Fruit fly (Drosophila melanogaster): ENCODE results near the gene kuz.
A peak's percentile ranks its signal among the peaks of the same experiment; 100 is the strongest.

Gene kuz

dm6 chr2L:13547738-13548726 is 1.9 kb upstream of the kuz start:
- no peak for TF ChIP-seq usp (GFP tag; optimal IDR thresholded peaks at IDR 0.05)
- no peak for TF ChIP-seq psq (optimal IDR thresholded peaks at IDR 0.05)
- no peak for TF ChIP-seq Dll (optimal IDR thresholded peaks at IDR 0.05)
- no peak for TF ChIP-seq pan (optimal IDR thresholded peaks at IDR 0.05)
- no peak for TF ChIP-seq CG8478 (optimal IDR thresholded peaks at IDR 0.05)
- no peak for TF ChIP-seq EcR (GFP tag; optimal IDR thresholded peaks at IDR 0.05)

- TF ChIP-seq psq (optimal IDR thresholded peaks at IDR 0.05): no peak
- no peak for TF ChIP-seq CG8478 (optimal IDR thresholded peaks at IDR 0.05)
- no peak for TF ChIP-seq EcR (GFP tag; optimal IDR thresholded peaks at IDR 0.05)
- TF ChIP-seq usp (GFP tag; optimal IDR thresholded peaks at IDR 0.05): no peak
- no peak for TF ChIP-seq pan (optimal IDR thresholded peaks at IDR 0.05)
- no peak for TF ChIP-seq Dll (optimal IDR thresholded peaks at IDR 0.05)
Observed at dm6 chr2L:13548786-13549780, 856 bp upstream of the kuz start, which contains the start of gene B4. Gene B4, minus strand, starts transcription at chr2L:13549328.

DNA sequence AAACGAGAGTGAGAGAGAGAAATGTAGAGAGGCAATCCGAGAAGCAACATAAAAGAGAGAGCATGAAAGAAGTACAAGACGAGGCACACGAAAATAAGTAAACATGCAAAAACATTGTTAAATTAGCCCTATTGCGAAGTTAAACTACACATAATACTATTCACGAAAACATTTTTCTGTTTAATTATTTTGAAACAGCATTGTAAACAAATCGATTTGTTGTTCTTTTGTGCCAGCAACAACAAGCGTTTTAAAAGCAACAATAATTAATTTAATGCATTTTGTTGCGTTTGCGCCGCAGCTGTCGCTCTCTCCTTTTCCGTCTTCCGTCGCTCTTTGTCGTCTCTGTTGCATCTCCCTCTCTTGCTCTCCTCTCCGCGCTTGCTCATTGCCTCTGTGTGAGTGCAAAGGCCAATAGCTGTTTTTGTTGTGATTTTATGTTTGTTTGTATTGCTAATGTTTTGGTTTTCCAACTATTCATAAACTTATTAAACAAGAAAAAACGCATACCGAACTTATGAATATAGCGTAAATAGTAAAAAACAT is 622 bp downstream of the kuz start:
- TF ChIP-seq EcR (GFP tag; optimal IDR thresholded peaks at IDR 0.05): no peak
- TF ChIP-seq Dll (optimal IDR thresholded peaks at IDR 0.05): no peak
- TF ChIP-seq usp (GFP tag; optimal IDR thresholded peaks at IDR 0.05): no peak
- no peak for TF ChIP-seq CG8478 (optimal IDR thresholded peaks at IDR 0.05)
- TF ChIP-seq psq (optimal IDR thresholded peaks at IDR 0.05): no peak
- no peak for TF ChIP-seq pan (optimal IDR thresholded peaks at IDR 0.05)

- no peak for TF ChIP-seq pan (optimal IDR thresholded peaks at IDR 0.05)
- TF ChIP-seq usp (GFP tag; optimal IDR thresholded peaks at IDR 0.05): no peak
- TF ChIP-seq CG8478 (optimal IDR thresholded peaks at IDR 0.05): no peak
- no peak for TF ChIP-seq EcR (GFP tag; optimal IDR thresholded peaks at IDR 0.05)
- no peak for TF ChIP-seq psq (optimal IDR thresholded peaks at IDR 0.05)
- TF ChIP-seq Dll (optimal IDR thresholded peaks at IDR 0.05): no peak
Observed at dm6 chr2L:13552686-13553085, 2.7 kb downstream of the kuz start.

DNA sequence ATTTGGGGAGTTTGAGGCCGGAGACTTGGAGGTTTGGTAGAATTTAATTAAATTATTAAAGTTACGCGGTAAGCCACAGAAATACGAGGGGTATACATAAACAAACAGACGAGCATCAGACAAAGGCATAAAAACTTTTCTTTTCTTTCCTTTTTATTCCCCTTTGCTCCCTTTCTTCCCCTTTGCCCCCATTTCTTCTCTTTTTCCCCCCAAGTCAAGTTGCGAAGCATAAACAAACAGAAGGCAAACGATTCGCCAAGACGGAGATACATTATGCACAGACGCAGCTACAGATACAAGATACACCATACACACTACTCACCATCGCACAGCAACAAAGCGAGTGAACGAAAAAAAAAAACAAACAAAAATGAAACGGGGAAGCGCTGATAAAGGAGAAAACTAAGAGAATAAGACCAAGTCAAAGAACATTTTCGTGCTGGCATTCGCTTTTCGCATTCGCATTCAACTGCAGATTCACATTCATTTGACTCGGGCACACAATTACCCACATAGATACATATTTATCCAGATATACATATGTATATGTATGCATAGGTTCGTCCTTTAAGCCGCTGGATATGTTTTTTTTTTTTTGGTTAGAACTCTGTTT is 4.7 kb downstream of the kuz start:
- TF ChIP-seq CG8478 (optimal IDR thresholded peaks at IDR 0.05): no peak
- TF ChIP-seq psq (optimal IDR thresholded peaks at IDR 0.05): no peak
- TF ChIP-seq Dll (optimal IDR thresholded peaks at IDR 0.05): no peak
- TF ChIP-seq usp (GFP tag; optimal IDR thresholded peaks at IDR 0.05): no peak

DNA sequence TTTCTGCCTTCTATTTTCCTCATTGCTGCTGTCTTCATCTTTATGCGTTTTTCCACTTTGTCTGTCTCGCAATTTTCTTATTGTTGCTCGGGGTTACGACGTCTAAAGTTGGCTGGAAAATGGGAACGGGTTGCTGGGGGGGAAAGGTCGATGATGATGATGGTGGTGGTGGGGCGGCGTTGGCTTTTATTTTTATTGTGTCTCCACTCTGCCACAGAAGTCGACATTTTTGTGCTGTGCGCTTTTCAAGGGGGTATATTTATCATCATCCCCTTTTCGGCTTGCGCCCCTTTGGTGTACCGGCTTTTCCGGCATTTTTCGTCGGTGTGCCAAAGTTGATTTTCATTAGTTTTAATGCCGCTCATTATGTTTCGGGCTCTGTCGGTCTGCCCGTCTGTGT is 5.5 kb downstream of the kuz start:
- TF ChIP-seq usp (GFP tag; optimal IDR thresholded peaks at IDR 0.05) (no peak), psq (optimal IDR thresholded peaks at IDR 0.05) (no peak), CG8478 (optimal IDR thresholded peaks at IDR 0.05) (no peak), Dll (optimal IDR thresholded peaks at IDR 0.05) (no peak), pan (optimal IDR thresholded peaks at IDR 0.05) (no peak), EcR (GFP tag; optimal IDR thresholded peaks at IDR 0.05) (no peak)

- TF ChIP-seq Dll (optimal IDR thresholded peaks at IDR 0.05) (no peak), EcR (GFP tag; optimal IDR thresholded peaks at IDR 0.05) (no peak), pan (optimal IDR thresholded peaks at IDR 0.05) (no peak), usp (GFP tag; optimal IDR thresholded peaks at IDR 0.05) (no peak), psq (optimal IDR thresholded peaks at IDR 0.05) (no peak), CG8478 (optimal IDR thresholded peaks at IDR 0.05) (no peak)
Observed at dm6 chr2L:13568938-13569337, 19.0 kb downstream of the kuz start.

- TF ChIP-seq Dll (optimal IDR thresholded peaks at IDR 0.05) (no peak), EcR (GFP tag; optimal IDR thresholded peaks at IDR 0.05) (no peak), usp (GFP tag; optimal IDR thresholded peaks at IDR 0.05) (no peak), CG8478 (optimal IDR thresholded peaks at IDR 0.05) (no peak), pan (optimal IDR thresholded peaks at IDR 0.05) (no peak), psq (optimal IDR thresholded peaks at IDR 0.05) (no peak)
Observed at dm6 chr2L:13570016-13570415, 20.1 kb downstream of the kuz start.

DNA sequence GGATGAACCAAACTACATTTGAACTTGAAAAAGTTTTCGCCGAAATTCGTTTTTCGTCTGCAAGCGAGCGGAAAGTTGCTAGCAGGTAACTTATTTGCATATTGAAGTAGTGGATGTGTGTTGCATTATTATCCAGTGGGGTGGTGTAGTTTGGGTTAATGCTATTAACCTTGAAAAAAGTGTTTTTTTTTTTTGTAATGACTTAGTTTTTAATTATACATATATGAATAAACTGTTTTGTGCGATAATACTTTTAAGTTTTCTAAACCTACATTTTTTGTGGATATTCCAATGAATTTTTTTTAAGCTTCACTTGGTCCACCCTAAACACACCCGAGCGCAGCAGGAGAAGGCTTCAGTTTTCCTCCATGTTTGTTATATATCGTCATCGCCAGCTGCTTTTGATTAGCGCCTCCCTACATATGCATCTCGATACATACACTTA is 21.1 kb downstream of the kuz start:
- TF ChIP-seq CG8478 (optimal IDR thresholded peaks at IDR 0.05) (no peak), pan (optimal IDR thresholded peaks at IDR 0.05) (no peak), usp (GFP tag; optimal IDR thresholded peaks at IDR 0.05) (no peak), Dll (optimal IDR thresholded peaks at IDR 0.05) (no peak), EcR (GFP tag; optimal IDR thresholded peaks at IDR 0.05) (no peak), psq (optimal IDR thresholded peaks at IDR 0.05) (no peak)

- TF ChIP-seq CG8478 (optimal IDR thresholded peaks at IDR 0.05): no peak
- peak; percentile 70 for TF ChIP-seq pan (optimal IDR thresholded peaks at IDR 0.05)
Observed at dm6 chr2L:13571791-13572451, 22.0 kb downstream of the kuz start.

- TF ChIP-seq psq (optimal IDR thresholded peaks at IDR 0.05) (no peak), CG8478 (optimal IDR thresholded peaks at IDR 0.05) (no peak), EcR (GFP tag; optimal IDR thresholded peaks at IDR 0.05) (no peak), Dll (optimal IDR thresholded peaks at IDR 0.05) (no peak), pan (optimal IDR thresholded peaks at IDR 0.05) (no peak), usp (GFP tag; optimal IDR thresholded peaks at IDR 0.05) (no peak)
Observed at dm6 chr2L:13586655-13587054, 36.7 kb downstream of the kuz start.
